Fruit fly (Drosophila melanogaster) whole organism, prepupa: ENCODE measurements around the gene nAChRbeta2.

Experiments
- CG11294 ChIP-seq: fragments of 200-800 bp; sonication (Bioruptor generic); IDR thresholded peaks from 2 replicates; pipeline ENCODE4 v1.3.6; 2022; ENCODE audit warnings: missing biosample characterization, missing genetic modification characterization
- CG11762 ChIP-seq: fragments of 200-800 bp; sonication (Bioruptor generic); optimal IDR thresholded peaks from 3 replicates; lab custom pipeline; 2016; ENCODE audit warnings: missing biosample characterization, missing genetic modification characterization; ENCODE audit not compliant: insufficient read depth
- CG15336 ChIP-seq: fragments of 200-800 bp; sonication (Bioruptor generic); IDR thresholded peaks from 2 replicates; pipeline ENCODE4 v1.3.6; 2022; ENCODE audit warnings: missing biosample characterization, missing genetic modification characterization
- CG3032 ChIP-seq: fragments of 200-800 bp; optimal IDR thresholded peaks from 2 replicates; lab custom pipeline; 2019; ENCODE audit warnings: missing biosample characterization, mild to moderate bottlenecking, missing genetic modification characterization, moderate library complexity
- CG3919 ChIP-seq: fragments of 200-800 bp; sonication (Bioruptor generic); optimal IDR thresholded peaks from 3 replicates; lab custom pipeline; 2016; ENCODE audit warnings: missing biosample characterization, missing genetic modification characterization
- CG6163 ChIP-seq: fragments of 200-800 bp; sonication (Bioruptor generic); IDR thresholded peaks from 3 replicates; pipeline ENCODE4 v1.3.6; 2022; ENCODE audit warnings: missing biosample characterization, missing genetic modification characterization
- CG6276 ChIP-seq: fragments of 200-800 bp; sonication (Bioruptor generic); optimal IDR thresholded peaks from 2 replicates; lab custom pipeline; 2017; ENCODE audit warnings: missing biosample characterization, mild to moderate bottlenecking, missing genetic modification characterization
- CG6808 ChIP-seq: fragments of 200-800 bp; sonication (Bioruptor generic); optimal IDR thresholded peaks from 3 replicates; lab custom pipeline; 2017; ENCODE audit warnings: missing biosample characterization, missing genetic modification characterization, mild to moderate bottlenecking, moderate library complexity, missing genetic modification reagents
- CG7368 ChIP-seq: fragments of 200-800 bp; sonication (Bioruptor generic); optimal IDR thresholded peaks from 3 replicates; lab custom pipeline; 2016; ENCODE audit warnings: missing biosample characterization, missing genetic modification characterization
- CG8119 ChIP-seq: fragments of 200-800 bp; sonication (Bioruptor generic); IDR thresholded peaks from 3 replicates; pipeline ENCODE4 v1.3.6; 2022; ENCODE audit warnings: missing biosample characterization, missing genetic modification characterization
- CG8319 ChIP-seq: fragments of 200-800 bp; sonication (Bioruptor generic); optimal IDR thresholded peaks from 3 replicates; lab custom pipeline; 2016; ENCODE audit warnings: missing biosample characterization, missing genetic modification characterization
- CG8632 ChIP-seq: fragments of 200-800 bp; sonication (Bioruptor generic); optimal IDR thresholded peaks from 3 replicates; lab custom pipeline; 2016; ENCODE audit warnings: missing biosample characterization, missing genetic modification characterization
- Eip75B ChIP-seq: fragments of 200-800 bp; sonication (Bioruptor generic); optimal IDR thresholded peaks from 3 replicates; lab custom pipeline; 2016; ENCODE audit warnings: missing biosample characterization, missing genetic modification characterization
- Eip78C ChIP-seq: fragments of 200-800 bp; sonication (Bioruptor generic); peaks from one replicate; lab custom pipeline; 2016; ENCODE audit warnings: missing biosample characterization, missing genetic modification characterization
- Eip93F ChIP-seq: fragments of 200-800 bp; sonication (Bioruptor generic); optimal IDR thresholded peaks from 2 replicates; lab custom pipeline; 2016; ENCODE audit warnings: missing biosample characterization, mild to moderate bottlenecking, missing genetic modification characterization
- Ets21C ChIP-seq: fragments of 200-800 bp; sonication (Bioruptor generic); optimal IDR thresholded peaks from 3 replicates; lab custom pipeline; 2016; ENCODE audit warnings: missing biosample characterization, missing genetic modification characterization
- Ets96B ChIP-seq: fragments of 200-800 bp; optimal IDR thresholded peaks from 2 replicates; lab custom pipeline; 2019; ENCODE audit warnings: missing biosample characterization, mild to moderate bottlenecking, missing genetic modification characterization, moderate library complexity
- Gug ChIP-seq: fragments of 200-800 bp; sonication (Bioruptor generic); IDR thresholded peaks from 2 replicates; pipeline ENCODE4 v1.3.6; 2022; ENCODE audit warnings: missing biosample characterization, missing genetic modification characterization
- Hr38 ChIP-seq: sonication (Bioruptor generic); optimal IDR thresholded peaks from 2 replicates; lab custom pipeline; 2016; ENCODE audit warnings: missing biosample characterization, missing genetic modification characterization
- Hr39 ChIP-seq: fragments of 200-800 bp; sonication (Bioruptor generic); optimal IDR thresholded peaks from 2 replicates; lab custom pipeline; 2016; ENCODE audit warnings: missing biosample characterization, missing genetic modification characterization
- Hr4 ChIP-seq: fragments of 200-800 bp; sonication (Bioruptor generic); optimal IDR thresholded peaks from 3 replicates; lab custom pipeline; 2016; ENCODE audit warnings: missing biosample characterization, missing genetic modification characterization
- Met ChIP-seq: fragments of 200-800 bp; sonication (Bioruptor generic); optimal IDR thresholded peaks from 3 replicates; lab custom pipeline; 2016; ENCODE audit warnings: missing biosample characterization, missing genetic modification characterization
- OdsH ChIP-seq: fragments of 200-800 bp; sonication (Bioruptor generic); optimal IDR thresholded peaks from 3 replicates; lab custom pipeline; 2016; ENCODE audit warnings: missing biosample characterization, missing genetic modification characterization
- Smox ChIP-seq: fragments of 200-800 bp; sonication (Bioruptor generic); optimal IDR thresholded peaks from 3 replicates; lab custom pipeline; 2016; ENCODE audit warnings: missing biosample characterization, missing genetic modification characterization
- Sox102F ChIP-seq: fragments of 200-800 bp; sonication (Bioruptor generic); optimal IDR thresholded peaks from 2 replicates; lab custom pipeline; 2016; ENCODE audit warnings: missing biosample characterization, mild to moderate bottlenecking, missing genetic modification characterization
- Sox15 ChIP-seq: fragments of 200-800 bp; sonication (Bioruptor generic); optimal IDR thresholded peaks from 3 replicates; lab custom pipeline; 2016; ENCODE audit warnings: missing biosample characterization, missing genetic modification characterization
- acj6 ChIP-seq: fragments of 200-800 bp; sonication (Bioruptor generic); optimal IDR thresholded peaks from 3 replicates; lab custom pipeline; 2016; ENCODE audit warnings: missing biosample characterization, missing genetic modification characterization
- dsx ChIP-seq: fragments of 200-800 bp; optimal IDR thresholded peaks from 3 replicates; lab custom pipeline; 2019; ENCODE audit warnings: missing biosample characterization, mild to moderate bottlenecking, missing genetic modification characterization, moderate library complexity; ENCODE audit not compliant: poor library complexity, severe bottlenecking
- eg ChIP-seq: fragments of 200-800 bp; sonication (Bioruptor generic); IDR thresholded peaks from 3 replicates; pipeline ENCODE4 v1.3.6; 2022; ENCODE audit warnings: missing biosample characterization, missing genetic modification characterization
- fd59A ChIP-seq: fragments of 200-800 bp; sonication (Bioruptor generic); optimal IDR thresholded peaks from 2 replicates; lab custom pipeline; 2017; ENCODE audit warnings: missing biosample characterization, mild to moderate bottlenecking, missing genetic modification characterization, missing genetic modification reagents
- fkh ChIP-seq: fragments of 200-800 bp; sonication (Bioruptor generic); optimal IDR thresholded peaks from 3 replicates; lab custom pipeline; 2017; ENCODE audit warnings: missing biosample characterization, mild to moderate bottlenecking, missing genetic modification characterization, moderate library complexity
- lz ChIP-seq: fragments of 200-800 bp; sonication (Bioruptor generic); optimal IDR thresholded peaks from 3 replicates; lab custom pipeline; 2016; ENCODE audit warnings: missing biosample characterization, missing genetic modification characterization
- pdm3 ChIP-seq: fragments of 200-800 bp; sonication (Bioruptor generic); optimal IDR thresholded peaks from 3 replicates; lab custom pipeline; 2016; ENCODE audit warnings: missing biosample characterization, missing genetic modification characterization
- salr ChIP-seq, 2 experiments: fragments of 200-800 bp; sonication (Bioruptor generic); optimal IDR thresholded peaks; 3 replicates each; lab custom pipeline; 2016 to 2018; ENCODE audit warnings: missing biosample characterization in 2 of 2, missing genetic modification characterization in 2 of 2, mild to moderate bottlenecking in 1 of 2
- spab ChIP-seq: fragments of 200-800 bp; sonication (Bioruptor generic); optimal IDR thresholded peaks from 2 replicates; lab custom pipeline; 2017; ENCODE audit warnings: missing biosample characterization, mild to moderate bottlenecking, missing genetic modification characterization, missing genetic modification reagents
- ss ChIP-seq, 2 experiments: fragments of 200-800 bp; sonication (Bioruptor generic); optimal IDR thresholded peaks; 2 replicates in 1 of 2; 3 replicates in 1 of 2; lab custom pipeline; 2017 to 2018; ENCODE audit warnings: mild to moderate bottlenecking in 2 of 2, missing biosample characterization in 2 of 2, missing genetic modification characterization in 2 of 2, moderate library complexity in 1 of 2
- svp ChIP-seq: fragments of 200-800 bp; sonication (Bioruptor generic); peaks from one replicate; lab custom pipeline; 2016; ENCODE audit warnings: missing biosample characterization, missing genetic modification characterization
- topi ChIP-seq: fragments of 200-800 bp; sonication (Bioruptor generic); optimal IDR thresholded peaks from 3 replicates; lab custom pipeline; 2016; ENCODE audit warnings: missing biosample characterization, missing genetic modification characterization

nAChRbeta2 gene

DNA sequence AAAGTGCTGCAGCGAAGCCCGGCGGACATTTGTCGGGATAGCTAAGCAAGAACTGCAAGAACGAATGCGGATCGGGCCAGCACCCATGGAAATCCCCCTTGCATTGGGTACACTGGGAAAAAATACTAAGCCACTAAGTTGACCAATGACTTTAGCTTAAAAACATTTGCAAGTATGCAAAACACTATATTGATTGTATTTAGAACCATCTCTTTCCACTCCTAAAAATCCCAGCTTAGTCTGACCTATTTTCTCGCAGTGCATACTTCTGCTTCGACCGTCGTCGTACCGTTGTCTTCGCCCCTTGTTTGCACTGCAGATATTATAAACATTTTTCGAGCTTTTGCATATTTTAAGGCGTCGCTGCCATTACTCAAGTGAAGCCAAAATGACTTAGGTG is 18.8 kb downstream of the nAChRbeta2 start (continued):
- TF ChIP-seq eg (peak; percentile 56; the same call in 1 of the 3 replicates), Ets96B (tag; lab: Kevin White, UChicago) (no peak), Smox (GFP tag; lab: Kevin White, UChicago) (peak; percentile 36), CG6276 (GFP tag; lab: Kevin White, UChicago) (no peak), lz (GFP tag; lab: Kevin White, UChicago) (peak; percentile 40), fkh (no peak), CG11294 (GFP tag; lab: Robert Waterston, UW) (no peak), acj6 (GFP tag; lab: Kevin White, UChicago) (peak; percentile 55), salr (GFP tag; optimal IDR thresholded peaks at IDR 0.05; lab: Kevin White, UChicago) (peak; percentile 20 to 35), svp (GFP tag; lab: Kevin White, UChicago) (peak; percentile 71), CG8319 (GFP tag; lab: Kevin White, UChicago) (peak; percentile 6), CG15336 (GFP tag; lab: Robert Waterston, UW) (peak; percentile 38; the same call in 1 of the 2 replicates), Eip75B (GFP tag; lab: Kevin White, UChicago) (peak; percentile 44), Hr39 (GFP tag; lab: Kevin White, UChicago) (peak; percentile 43), dsx (GFP tag; lab: Kevin White, UChicago) (peak; percentile 24), spab (GFP tag; lab: Kevin White, UChicago) (peak; percentile 50), OdsH (GFP tag; lab: Kevin White, UChicago) (peak; percentile 49), CG11762 (no peak), CG8119 (peak; percentile 44; the same call in 1 of the 3 replicates), CG6808 (GFP tag; lab: Kevin White, UChicago) (peak; percentile 45), topi (GFP tag; lab: Kevin White, UChicago) (peak; percentile 51), Ets21C (GFP tag; lab: Kevin White, UChicago) (peak; percentile 22), Hr38 (GFP tag; lab: Kevin White, UChicago) (no peak), CG7368 (GFP tag; lab: Kevin White, UChicago) (peak; percentile 30)

DNA sequence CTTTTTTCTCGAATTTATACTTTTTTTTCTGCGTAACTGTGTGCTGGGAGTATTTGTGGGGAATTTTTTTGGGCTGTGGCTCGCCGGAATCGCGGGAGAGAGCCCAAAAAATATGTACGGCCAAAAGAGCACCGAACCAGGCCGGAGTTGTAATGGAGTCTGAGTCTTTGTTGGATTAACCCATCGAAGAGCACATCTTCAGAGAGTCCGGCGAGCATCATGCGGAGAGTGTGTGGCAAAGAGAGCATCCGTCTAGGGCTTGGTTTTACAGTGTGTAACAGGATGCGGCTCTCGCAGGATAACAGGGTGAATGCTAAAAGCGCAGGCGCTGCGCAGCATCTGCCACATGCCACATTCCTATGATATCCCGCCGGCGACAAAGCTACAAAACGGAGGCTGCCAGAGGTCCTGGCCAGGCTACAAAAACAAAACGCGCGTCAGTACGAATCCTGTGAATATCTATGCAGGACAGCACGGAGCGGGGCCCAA is 29.9 kb downstream of the nAChRbeta2 start, which contains the start of gene nAChRalpha2:
Gene nAChRalpha2, plus strand, starts transcription at position 439 of the 489 bp plus-strand sequence.
- no peak for TF ChIP-seq CG11294 (GFP tag; lab: Robert Waterston, UW)
- peak; percentile 25 for TF ChIP-seq svp (GFP tag; lab: Kevin White, UChicago)
- TF ChIP-seq Eip78C (GFP tag; lab: Kevin White, UChicago): peak; percentile 1
- no peak for TF ChIP-seq fd59A
- no peak; the same call in 2 of the 3 replicates for TF ChIP-seq CG6163 (GFP tag; lab: Robert Waterston, UW)

DNA sequence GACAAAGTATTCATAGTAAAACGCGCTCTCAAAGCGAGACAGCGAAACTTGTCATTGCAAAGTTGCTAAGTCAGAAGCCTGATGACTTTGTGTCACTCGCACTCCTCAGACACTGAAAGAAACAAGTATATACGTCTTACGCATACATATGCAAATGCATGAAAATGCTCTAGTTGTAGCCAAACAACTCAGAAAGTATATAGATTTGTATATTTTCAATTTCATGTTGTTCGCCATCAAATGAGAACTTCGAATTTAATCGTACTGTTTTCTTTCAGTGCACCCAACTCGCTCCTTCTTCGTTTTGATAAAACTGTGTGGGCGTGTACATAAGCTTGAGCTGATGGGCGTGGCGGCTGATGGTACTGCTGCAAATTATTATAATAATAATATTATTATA is 33.9 kb downstream of the nAChRbeta2 start:
- no peak for TF ChIP-seq topi (GFP tag; lab: Kevin White, UChicago)
- TF ChIP-seq CG3032 (tag; lab: Kevin White, UChicago): no peak
- TF ChIP-seq Smox (GFP tag; lab: Kevin White, UChicago): no peak
- TF ChIP-seq Eip93F (GFP tag; lab: Kevin White, UChicago): no peak
- no peak for TF ChIP-seq Hr4 (GFP tag; lab: Kevin White, UChicago)

DNA sequence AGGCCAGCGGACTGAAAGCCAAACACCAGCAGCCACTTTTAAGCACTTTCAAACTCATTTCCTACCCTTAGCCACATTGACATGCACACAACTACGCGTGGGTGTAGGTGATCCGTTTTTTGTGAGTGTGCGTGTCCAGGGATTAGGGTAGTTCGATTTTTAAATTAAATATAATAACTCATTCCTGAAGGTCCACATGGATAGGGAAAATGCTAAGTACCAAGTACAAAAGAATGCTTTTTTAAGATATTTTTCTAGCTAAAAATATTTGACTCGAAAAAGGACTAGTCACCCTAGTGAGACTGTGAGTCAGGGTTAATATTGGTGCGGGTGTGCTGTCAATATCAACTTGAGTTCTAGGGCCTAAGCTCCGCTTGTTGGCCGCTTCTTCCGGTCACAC is 40.1 kb downstream of the nAChRbeta2 start:
- TF ChIP-seq CG3919 (GFP tag; lab: Kevin White, UChicago) (no peak), fkh (no peak), ss (GFP tag; optimal IDR thresholded peaks at IDR 0.05; lab: Kevin White, UChicago) (no peak), Met (GFP tag; lab: Kevin White, UChicago) (no peak), Ets96B (tag; lab: Kevin White, UChicago) (no peak), CG6276 (GFP tag; lab: Kevin White, UChicago) (no peak), Sox102F (GFP tag; lab: Kevin White, UChicago) (no peak), CG8632 (GFP tag; lab: Kevin White, UChicago) (no peak), Hr39 (GFP tag; lab: Kevin White, UChicago) (no peak), pdm3 (no peak), Sox15 (GFP tag; lab: Kevin White, UChicago) (no peak), Gug (GFP tag; lab: Robert Waterston, UW) (no peak)
